Fruit fly (Drosophila melanogaster): Measurements from ENCODE around the gene mahe.

The mahe gene

DNA sequence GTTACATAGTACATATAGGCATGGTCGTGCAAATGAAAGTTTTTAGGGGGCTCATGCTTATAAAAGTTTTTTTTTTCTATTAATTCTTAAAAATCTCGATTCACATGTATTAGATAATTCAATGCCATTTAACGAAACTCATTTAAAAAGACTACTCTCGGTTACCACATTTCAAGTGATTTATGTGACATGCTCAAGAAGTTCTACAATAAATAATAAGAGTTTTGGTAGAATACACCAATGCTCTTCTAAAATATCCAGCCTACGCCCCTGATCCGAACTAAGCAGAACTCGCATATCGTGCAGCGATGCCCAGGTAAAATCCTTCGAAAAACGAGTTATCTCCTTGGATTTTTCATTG is 38.7 kb downstream of the mahe start:
- TF ChIP-seq CG14711 (tag; optimal IDR thresholded peaks at IDR 0.05) (no peak), CG11617 (GFP tag; optimal IDR thresholded peaks at IDR 0.05) (no peak), Clk (GFP tag; optimal IDR thresholded peaks at IDR 0.05) (no peak), CG1620 (GFP tag; optimal IDR thresholded peaks at IDR 0.05) (peak; percentile 17), pad (GFP tag; optimal IDR thresholded peaks at IDR 0.05) (no peak), tj (GFP tag; optimal IDR thresholded peaks at IDR 0.05) (no peak), CG5204 (GFP tag; optimal IDR thresholded peaks at IDR 0.05) (no peak), CG7045 (GFP tag; optimal IDR thresholded peaks at IDR 0.05) (no peak), CG7101 (tag; optimal IDR thresholded peaks at IDR 0.05) (peak; percentile 17), Hr96 (GFP tag; optimal IDR thresholded peaks at IDR 0.05) (no peak), bab1 (GFP tag; optimal IDR thresholded peaks at IDR 0.05) (peak; percentile 18)

DNA sequence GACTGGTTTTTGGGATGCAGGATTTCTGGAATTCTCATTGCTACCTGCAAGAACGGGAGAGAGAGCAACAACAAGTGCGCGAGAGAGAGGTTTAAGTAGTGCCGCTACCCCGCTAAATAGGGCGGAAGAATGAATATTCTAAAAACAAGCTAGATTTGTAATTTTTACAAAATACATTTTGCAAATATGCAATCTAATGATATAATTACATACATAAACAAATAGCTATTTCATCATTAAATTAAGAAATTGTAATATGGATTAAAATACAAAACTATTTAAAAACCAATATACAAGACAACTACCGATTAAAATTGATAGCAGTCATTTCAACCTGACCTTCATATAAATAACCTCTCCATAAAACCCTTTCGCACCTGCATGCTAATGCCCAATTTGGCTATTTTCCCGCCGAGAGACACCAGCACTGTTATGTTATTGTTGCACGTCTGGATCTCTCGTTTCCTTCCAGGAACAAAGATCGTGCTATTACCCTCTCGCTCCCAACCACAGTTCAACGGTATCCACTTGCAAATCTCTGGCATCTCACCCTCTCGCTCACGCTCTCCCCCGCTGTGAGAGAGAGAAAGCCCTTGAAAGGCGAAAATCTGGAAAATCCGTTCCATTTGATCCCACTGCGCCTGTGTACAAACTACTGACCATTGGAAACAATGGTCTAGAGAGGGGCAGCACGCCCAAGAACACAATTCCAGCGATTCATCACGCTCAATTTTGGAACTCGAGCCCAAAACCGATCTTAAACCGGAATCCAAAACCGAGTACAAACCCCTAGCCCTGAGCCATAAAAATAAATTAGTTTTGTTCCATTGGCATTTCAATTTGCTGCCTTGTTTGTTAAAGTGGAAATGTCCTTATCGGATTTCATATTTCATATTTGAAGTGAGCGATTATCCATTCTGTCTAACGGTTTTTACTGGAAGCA is 39.3 kb downstream of the mahe start, which contains the start of gene Nek2:
Gene Nek2 (minus strand): TSS at position 51 of the 943 bp plus-strand sequence.
- TF ChIP-seq CG12768 (GFP tag; optimal IDR thresholded peaks at IDR 0.05) (no peak), CG7045 (GFP tag; optimal IDR thresholded peaks at IDR 0.05) (no peak), Crg-1 (GFP tag; optimal IDR thresholded peaks at IDR 0.05) (no peak), Clk (GFP tag; optimal IDR thresholded peaks at IDR 0.05) (no peak), cic (GFP tag; optimal IDR thresholded peaks at IDR 0.05) (no peak), bab1 (GFP tag; optimal IDR thresholded peaks at IDR 0.05) (peak; percentile 34), kay (GFP tag; ENCODE audit: borderline replicate concordance) (no peak), CG14711 (tag; optimal IDR thresholded peaks at IDR 0.05) (no peak), CG1620 (GFP tag; optimal IDR thresholded peaks at IDR 0.05) (no peak), Hr96 (GFP tag; optimal IDR thresholded peaks at IDR 0.05) (no peak), cnc (optimal IDR thresholded peaks at IDR 0.05) (no peak), Mnt (GFP tag; optimal IDR thresholded peaks at IDR 0.05) (no peak), pad (GFP tag; optimal IDR thresholded peaks at IDR 0.05) (peak; percentile 93), ovo (GFP tag; optimal IDR thresholded peaks at IDR 0.05) (peak; percentile 42), CG11617 (GFP tag; optimal IDR thresholded peaks at IDR 0.05) (no peak), CG7101 (tag; optimal IDR thresholded peaks at IDR 0.05) (no peak), tj (GFP tag; optimal IDR thresholded peaks at IDR 0.05) (no peak), CG33017 (tag; optimal IDR thresholded peaks at IDR 0.05) (no peak), CG5204 (GFP tag; optimal IDR thresholded peaks at IDR 0.05) (no peak), toe (GFP tag; optimal IDR thresholded peaks at IDR 0.05) (no peak)

DNA sequence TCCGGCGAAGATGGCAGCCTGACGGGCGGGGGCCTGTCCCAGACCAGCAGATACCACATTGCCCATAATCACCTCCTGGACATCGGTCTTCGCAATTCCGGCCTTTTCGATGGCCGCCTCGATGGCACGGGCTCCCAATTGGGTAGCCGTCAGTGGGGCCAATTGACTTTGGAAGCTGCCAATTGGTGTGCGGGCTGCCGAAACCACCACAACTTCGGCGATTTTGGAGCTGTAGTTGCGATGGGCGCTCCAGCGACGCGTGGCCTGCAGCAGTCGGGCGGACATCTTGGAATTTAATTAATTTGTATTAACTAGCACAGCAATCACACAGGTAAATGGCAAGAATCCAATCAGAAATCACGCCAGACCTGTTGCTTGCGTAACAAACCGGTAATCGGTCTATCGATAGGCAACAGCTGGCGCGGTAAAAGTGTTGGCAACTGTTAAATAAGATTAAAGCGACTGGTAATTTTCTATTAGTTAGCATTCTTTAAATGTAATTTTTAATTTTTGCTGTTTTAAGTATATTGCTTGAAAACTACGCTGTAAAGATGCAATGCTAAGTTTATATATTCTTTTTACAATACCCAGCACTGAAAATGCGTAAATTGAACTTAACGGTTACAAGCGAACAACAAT is 42.7 kb downstream of the mahe start, which contains the start of gene Acat1:
Gene Acat1 (minus strand): TSS at position 400 of the 639 bp plus-strand sequence.
- TF ChIP-seq CG12768 (GFP tag; optimal IDR thresholded peaks at IDR 0.05) (peak; percentile 60), CG7045 (GFP tag; optimal IDR thresholded peaks at IDR 0.05) (peak; percentile 38), CG33017 (tag; optimal IDR thresholded peaks at IDR 0.05) (peak; percentile 35), CG7101 (tag; optimal IDR thresholded peaks at IDR 0.05) (peak; percentile 84), bab1 (GFP tag; optimal IDR thresholded peaks at IDR 0.05) (peak; percentile 92), CG14711 (tag; optimal IDR thresholded peaks at IDR 0.05) (peak; percentile 85), cnc (optimal IDR thresholded peaks at IDR 0.05) (no peak), toe (GFP tag; optimal IDR thresholded peaks at IDR 0.05) (peak; percentile 52), Hr96 (GFP tag; optimal IDR thresholded peaks at IDR 0.05) (peak; percentile 66), ovo (GFP tag; optimal IDR thresholded peaks at IDR 0.05) (peak; percentile 36), kay (GFP tag; ENCODE audit: borderline replicate concordance) (no peak), CG11617 (GFP tag; optimal IDR thresholded peaks at IDR 0.05) (peak; percentile 69), Crg-1 (GFP tag; optimal IDR thresholded peaks at IDR 0.05) (peak; percentile 73), pad (GFP tag; optimal IDR thresholded peaks at IDR 0.05) (peak; percentile 63), tj (GFP tag; optimal IDR thresholded peaks at IDR 0.05) (peak; percentile 32), Clk (GFP tag; optimal IDR thresholded peaks at IDR 0.05) (no peak), CG5204 (GFP tag; optimal IDR thresholded peaks at IDR 0.05) (peak; percentile 44), Mnt (GFP tag; optimal IDR thresholded peaks at IDR 0.05) (peak; percentile 66), CG1620 (GFP tag; optimal IDR thresholded peaks at IDR 0.05) (peak; percentile 59), cic (GFP tag; optimal IDR thresholded peaks at IDR 0.05) (peak; percentile 5)

DNA sequence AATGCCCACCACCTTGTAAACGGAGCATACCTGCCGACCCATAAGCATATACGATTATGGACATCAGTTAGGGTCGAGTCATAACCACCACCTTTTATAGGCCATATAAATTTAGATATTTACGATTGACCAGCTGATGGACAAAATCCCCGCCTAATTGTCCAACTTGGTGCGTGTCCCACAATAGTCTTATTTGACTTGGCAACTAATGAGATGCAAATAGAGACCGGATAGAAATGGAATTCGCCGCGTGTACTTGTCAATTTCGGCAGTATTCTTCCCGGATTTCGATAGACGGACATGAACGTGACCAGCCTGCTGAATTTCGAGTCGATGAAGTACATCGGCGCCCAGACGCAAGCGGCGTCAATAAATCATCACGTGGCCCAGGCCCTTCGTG is 46.8 kb downstream of the mahe start, which contains the start of gene Ir7g:
Gene Ir7g (plus strand): TSS at position 301 of the 400 bp plus-strand sequence.
- TF ChIP-seq Crg-1 (GFP tag; optimal IDR thresholded peaks at IDR 0.05) (no peak), CG5204 (GFP tag; optimal IDR thresholded peaks at IDR 0.05) (no peak), CG1620 (GFP tag; optimal IDR thresholded peaks at IDR 0.05) (no peak), CG12768 (GFP tag; optimal IDR thresholded peaks at IDR 0.05) (no peak)

DNA sequence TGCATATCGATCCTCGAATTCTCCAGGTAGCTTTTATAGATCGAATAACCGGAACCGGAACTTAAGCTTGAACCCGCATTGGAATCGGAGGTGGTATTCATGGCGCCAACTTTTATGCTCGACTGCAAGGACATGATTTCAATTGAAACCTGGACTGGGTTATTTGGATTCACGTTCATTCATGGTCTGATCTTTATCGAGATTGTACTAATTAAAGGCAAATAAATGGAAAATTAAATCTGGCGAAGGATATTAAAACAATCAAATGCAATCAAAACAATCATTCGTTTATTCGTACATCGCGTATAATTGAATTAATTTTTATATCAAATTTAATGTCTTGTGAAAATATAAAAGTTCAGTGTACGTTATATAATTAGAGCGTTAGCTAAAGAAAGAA is 47.3 kb downstream of the mahe start, which contains the start of gene Ir7f:
Gene Ir7f (minus strand): TSS at position 101 of the 400 bp plus-strand sequence.
- no peak for TF ChIP-seq kay (GFP tag; ENCODE audit: borderline replicate concordance)
- TF ChIP-seq tj (GFP tag; optimal IDR thresholded peaks at IDR 0.05): no peak
- no peak for TF ChIP-seq CG1620 (GFP tag; optimal IDR thresholded peaks at IDR 0.05)
- no peak for TF ChIP-seq Crg-1 (GFP tag; optimal IDR thresholded peaks at IDR 0.05)
- no peak for TF ChIP-seq cnc (optimal IDR thresholded peaks at IDR 0.05)
- TF ChIP-seq Clk (GFP tag; optimal IDR thresholded peaks at IDR 0.05): no peak
- no peak for TF ChIP-seq CG7045 (GFP tag; optimal IDR thresholded peaks at IDR 0.05)
- TF ChIP-seq cic (GFP tag; optimal IDR thresholded peaks at IDR 0.05): no peak
- no peak for TF ChIP-seq toe (GFP tag; optimal IDR thresholded peaks at IDR 0.05)
- no peak for TF ChIP-seq pad (GFP tag; optimal IDR thresholded peaks at IDR 0.05)
- TF ChIP-seq Hr96 (GFP tag; optimal IDR thresholded peaks at IDR 0.05): no peak
- TF ChIP-seq CG33017 (tag; optimal IDR thresholded peaks at IDR 0.05): no peak
